Fruit fly (Drosophila melanogaster) whole organism, embryonic: ENCODE data around the gene Fer3HCH.

ENCODE experiments used
- Bdp1 ChIP-seq: fragments of 200-800 bp; sonication (Bioruptor generic); optimal IDR thresholded peaks from 3 replicates; lab custom pipeline; 2016; ENCODE audit warnings: missing biosample characterization, missing genetic modification characterization
- CG10147 ChIP-seq: fragments of 200-800 bp; sonication (Bioruptor generic); optimal IDR thresholded peaks from 2 replicates; lab custom pipeline; 2019; ENCODE audit warnings: missing biosample characterization, mild to moderate bottlenecking, missing genetic modification characterization, moderate library complexity
- CG10366 ChIP-seq: fragments of 200-800 bp; sonication (Bioruptor generic); IDR thresholded peaks from 2 replicates; pipeline ENCODE4 v1.3.6; 2022; ENCODE audit warnings: missing biosample characterization, missing genetic modification characterization
- CG11560 ChIP-seq: fragments of 200-800 bp; sonication (Bioruptor generic); IDR thresholded peaks from 3 replicates; pipeline ENCODE4 v1.3.6; 2022; ENCODE audit warnings: missing biosample characterization, missing genetic modification characterization
- CG12155 ChIP-seq: fragments of 200-800 bp; sonication (Bioruptor generic); optimal IDR thresholded peaks from 3 replicates; lab custom pipeline; 2016; ENCODE audit warnings: missing biosample characterization, missing genetic modification characterization
- CG13123 ChIP-seq: fragments of 200-800 bp; sonication (Bioruptor generic); optimal IDR thresholded peaks from 2 replicates; lab custom pipeline; 2016; ENCODE audit warnings: missing biosample characterization, missing genetic modification characterization
- CG15011 ChIP-seq: fragments of 200-800 bp; sonication (Bioruptor generic); optimal IDR thresholded peaks from 3 replicates; lab custom pipeline; 2018; ENCODE audit warnings: missing biosample characterization, mild to moderate bottlenecking, missing genetic modification characterization
- CG15601 ChIP-seq: fragments of 200-800 bp; sonication (Bioruptor generic); optimal IDR thresholded peaks from 3 replicates; lab custom pipeline; 2019; ENCODE audit warnings: missing biosample characterization, mild to moderate bottlenecking, missing genetic modification characterization, moderate library complexity
- CG16779 ChIP-seq: fragments of 200-800 bp; sonication (Bioruptor generic); IDR thresholded peaks from 2 replicates; pipeline ENCODE4 v1.3.6; 2022; ENCODE audit warnings: missing biosample characterization, missing genetic modification characterization
- CG17359 ChIP-seq: fragments of 200-800 bp; sonication (Bioruptor generic); optimal IDR thresholded peaks from 3 replicates; lab custom pipeline; 2018; ENCODE audit warnings: missing biosample characterization, mild to moderate bottlenecking, missing genetic modification characterization, moderate library complexity
- CG18262 ChIP-seq: fragments of 200-800 bp; optimal IDR thresholded peaks from 3 replicates; lab custom pipeline; 2019; ENCODE audit warnings: missing biosample characterization, mild to moderate bottlenecking, missing genetic modification characterization, moderate library complexity
- CG2120 ChIP-seq: fragments of 200-800 bp; sonication (Bioruptor generic); optimal IDR thresholded peaks from 3 replicates; lab custom pipeline; 2016; ENCODE audit warnings: missing biosample characterization, missing genetic modification characterization
- CG2202 ChIP-seq: fragments of 200-800 bp; sonication (Bioruptor generic); optimal IDR thresholded peaks from 2 replicates; lab custom pipeline; 2018; ENCODE audit warnings: missing biosample characterization, mild to moderate bottlenecking, missing genetic modification characterization
- CG2875 ChIP-seq: fragments of 200-800 bp; sonication (Bioruptor generic); optimal IDR thresholded peaks from 2 replicates; lab custom pipeline; 2017; ENCODE audit warnings: missing biosample characterization, mild to moderate bottlenecking, missing genetic modification characterization, missing genetic modification reagents
- CG30431 ChIP-seq: fragments of 200-800 bp; sonication (Bioruptor generic); optimal IDR thresholded peaks from 2 replicates; lab custom pipeline; 2017; ENCODE audit warnings: missing biosample characterization, missing genetic modification characterization
- CG32767 ChIP-seq: fragments of 200-800 bp; sonication (Bioruptor generic); IDR thresholded peaks from 2 replicates; pipeline ENCODE4 v1.3.6; 2022; ENCODE audit warnings: missing biosample characterization, missing genetic modification characterization
- CG32772 ChIP-seq: fragments of 200-800 bp; sonication (Bioruptor generic); IDR thresholded peaks from 2 replicates; pipeline ENCODE4 v1.3.6; 2022; ENCODE audit warnings: missing biosample characterization, missing genetic modification characterization
- CG3726 ChIP-seq: fragments of 200-800 bp; sonication (Bioruptor generic); IDR thresholded peaks from 3 replicates; pipeline ENCODE4, ENCODE4 v1.3.6; 2022; ENCODE audit warnings: missing biosample characterization, missing genetic modification characterization
- CG5245 ChIP-seq: fragments of 200-800 bp; sonication (Bioruptor generic); optimal IDR thresholded peaks from 3 replicates; lab custom pipeline; 2016; ENCODE audit warnings: missing biosample characterization, missing genetic modification characterization
- CG6272 ChIP-seq: fragments of 200-800 bp; sonication (Bioruptor generic); IDR thresholded peaks from 2 replicates; pipeline ENCODE4 v1.3.6; 2022; ENCODE audit warnings: missing biosample characterization, missing genetic modification characterization
- CG6683 ChIP-seq: fragments of 200-800 bp; sonication (Bioruptor generic); optimal IDR thresholded peaks from 2 replicates; lab custom pipeline; 2017; ENCODE audit warnings: missing biosample characterization, mild to moderate bottlenecking, missing genetic modification characterization, missing genetic modification reagents
- CG6689 ChIP-seq: fragments of 200-800 bp; sonication (Bioruptor generic); IDR thresholded peaks from 2 replicates; pipeline ENCODE4 v1.3.6; 2022; ENCODE audit warnings: missing biosample characterization, missing genetic modification characterization
- CG6791 ChIP-seq: fragments of 200-800 bp; sonication (Bioruptor generic); IDR thresholded peaks from 3 replicates; pipeline ENCODE4 v1.3.6; 2022; ENCODE audit warnings: missing biosample characterization, missing genetic modification characterization; ENCODE audit not compliant: partially characterized antibody
- CG6854 ChIP-seq: fragments of 200-800 bp; sonication (Bioruptor generic); optimal IDR thresholded peaks from 3 replicates; lab custom pipeline; 2017; ENCODE audit warnings: missing biosample characterization, mild to moderate bottlenecking, missing genetic modification characterization
- CG7963 ChIP-seq: fragments of 200-800 bp; sonication (Bioruptor generic); IDR thresholded peaks from 3 replicates; pipeline ENCODE4 v1.3.6; 2022; ENCODE audit warnings: missing biosample characterization, missing genetic modification characterization; ENCODE audit not compliant: partially characterized antibody
- CG8924 ChIP-seq: fragments of 200-800 bp; optimal IDR thresholded peaks from 3 replicates; lab custom pipeline; 2019; ENCODE audit warnings: missing biosample characterization, mild to moderate bottlenecking, missing genetic modification characterization, moderate library complexity
- Camta ChIP-seq: fragments of 200-800 bp; sonication (Bioruptor generic); optimal IDR thresholded peaks from 2 replicates; lab custom pipeline; 2016; ENCODE audit warnings: missing biosample characterization, missing genetic modification characterization
- CrebB ChIP-seq: fragments of 200-800 bp; sonication (Bioruptor generic); optimal IDR thresholded peaks from 3 replicates; lab custom pipeline; 2018; ENCODE audit warnings: missing biosample characterization, mild to moderate bottlenecking, missing genetic modification characterization
- NC2β ChIP-seq: fragments of 200-800 bp; sonication (Bioruptor generic); optimal IDR thresholded peaks from 2 replicates; lab custom pipeline; 2016; ENCODE audit warnings: missing biosample characterization, missing genetic modification characterization
- Scr ChIP-seq: fragments of 200-800 bp; sonication (Bioruptor generic); IDR thresholded peaks from 2 replicates; pipeline ENCODE4 v1.3.6; 2022; ENCODE audit warnings: missing biosample characterization, missing genetic modification characterization; ENCODE audit not compliant: partially characterized antibody
- bowl ChIP-seq: fragments of 200-800 bp; sonication (Bioruptor generic); IDR thresholded peaks from 2 replicates; pipeline ENCODE4 v1.3.6; 2022; ENCODE audit warnings: missing biosample characterization, missing genetic modification characterization
- caup ChIP-seq: fragments of 200-800 bp; sonication (Bioruptor generic); optimal IDR thresholded peaks from 3 replicates; lab custom pipeline; 2017; ENCODE audit warnings: missing biosample characterization, mild to moderate bottlenecking, missing genetic modification characterization, moderate library complexity; ENCODE audit not compliant: severe bottlenecking
- chinmo ChIP-seq: fragments of 200-800 bp; sonication (Bioruptor generic); IDR thresholded peaks from 4 replicates; pipeline ENCODE4 v1.3.6; 2022; ENCODE audit warnings: missing biosample characterization, missing genetic modification characterization; ENCODE audit not compliant: partially characterized antibody
- chn ChIP-seq: fragments of 200-800 bp; sonication (Bioruptor generic); optimal IDR thresholded peaks from 2 replicates; lab custom pipeline; 2016; ENCODE audit warnings: missing biosample characterization, missing genetic modification characterization
- crc ChIP-seq: fragments of 200-800 bp; sonication (Bioruptor generic); optimal IDR thresholded peaks from 2 replicates; lab custom pipeline; 2016; ENCODE audit warnings: missing biosample characterization, missing genetic modification characterization
- disco-r ChIP-seq: fragments of 200-800 bp; sonication (Bioruptor generic); optimal IDR thresholded peaks from 2 replicates; lab custom pipeline; 2016; ENCODE audit warnings: missing biosample characterization, missing genetic modification characterization
- dmrt11E ChIP-seq: fragments of 200-800 bp; sonication (Bioruptor generic); optimal IDR thresholded peaks from 3 replicates; lab custom pipeline; 2018; ENCODE audit warnings: missing biosample characterization, mild to moderate bottlenecking, missing genetic modification characterization, moderate library complexity
- fd102C ChIP-seq: fragments of 200-800 bp; sonication (Bioruptor generic); optimal IDR thresholded peaks from 2 replicates; lab custom pipeline; 2018; ENCODE audit warnings: missing biosample characterization, mild to moderate bottlenecking, missing genetic modification characterization, moderate library complexity
- grau ChIP-seq: fragments of 200-800 bp; optimal IDR thresholded peaks from 3 replicates; lab custom pipeline; 2019; ENCODE audit warnings: missing biosample characterization, mild to moderate bottlenecking, missing genetic modification characterization, moderate library complexity
- hkb ChIP-seq, 2 experiments: fragments of 200-800 bp in 1 of 2; fragments of >200 bp in 1 of 2; sonication (Bioruptor generic) in 1 of 2; IDR thresholded peaks in 1 of 2; optimal IDR thresholded peaks in 1 of 2; 2 replicates each; pipeline versions ENCODE4 v1.3.6 to Lab custom; 2017 to 2022; ENCODE audit warnings: missing biosample characterization in 1 of 2, missing genetic modification characterization in 1 of 2
- slou ChIP-seq: fragments of 200-800 bp; sonication (Bioruptor generic); optimal IDR thresholded peaks from 3 replicates; lab custom pipeline; 2016; ENCODE audit warnings: missing biosample characterization, missing genetic modification characterization
- slp2 ChIP-seq: fragments of 200-800 bp; sonication (Bioruptor generic); optimal IDR thresholded peaks from 2 replicates; lab custom pipeline; 2016; ENCODE audit warnings: missing biosample characterization, missing genetic modification characterization
- so ChIP-seq: fragments of 200-800 bp; sonication (Bioruptor generic); IDR thresholded peaks from 3 replicates; pipeline ENCODE4 v1.3.6; 2022; ENCODE audit warnings: missing biosample characterization, missing genetic modification characterization
- sr ChIP-seq: fragments of 200-800 bp; sonication (Bioruptor generic); IDR thresholded peaks from 3 replicates; pipeline ENCODE4 v1.3.6; 2022; ENCODE audit warnings: missing biosample characterization, missing genetic modification characterization
- tin ChIP-seq: fragments of 200-800 bp; sonication (Bioruptor generic); optimal IDR thresholded peaks from 3 replicates; lab custom pipeline; 2016; ENCODE audit warnings: missing biosample characterization, missing genetic modification characterization
- tll ChIP-seq, 2 experiments: fragments of 200-800 bp in 1 of 2; fragments of >200 bp in 1 of 2; sonication (Bioruptor generic) in 1 of 2; optimal IDR thresholded peaks; 2 replicates each; lab custom pipeline; 2017 to 2019; ENCODE audit warnings: missing biosample characterization in 2 of 2, missing genetic modification characterization in 2 of 2, mild to moderate bottlenecking in 1 of 2, moderate library complexity in 1 of 2
- trh ChIP-seq: fragments of 200-800 bp; sonication (Bioruptor generic); optimal IDR thresholded peaks from 2 replicates; lab custom pipeline; 2016; ENCODE audit warnings: missing biosample characterization, missing genetic modification characterization
- z ChIP-seq: fragments of 200-800 bp; sonication (Bioruptor generic); IDR thresholded peaks from 3 replicates; pipeline ENCODE4 v1.3.6; 2022; ENCODE audit warnings: missing biosample characterization, missing genetic modification characterization

Gene Fer3HCH

dm6 chrX:13131063-13131773 lies 23.2 kb upstream of the Fer3HCH start (continued):
- TF ChIP-seq CG13123 (GFP tag; lab: Kevin White, UChicago), result peak; percentile 98
- peak; percentile 95 for TF ChIP-seq CG2202 (tag; lab: Kevin White, UChicago)
- peak; percentile 98 for TF ChIP-seq CG6683 (GFP tag; lab: Kevin White, UChicago)
- peak; percentile 99 for TF ChIP-seq CG5245 (GFP tag; lab: Kevin White, UChicago)
- peak; percentile 100 for TF ChIP-seq CG2120
- peak; percentile 42; the same call in 1 of the 3 replicates for TF ChIP-seq CG6791
- peak in 1 of 2 experiments; percentile 38 for TF ChIP-seq tll (GFP tag; optimal IDR thresholded peaks at IDR 0.05; lab: Kevin White, UChicago)
- peak; percentile 98 for TF ChIP-seq CG3726 (GFP tag; lab: Robert Waterston, UW)
- peak; percentile 99 for TF ChIP-seq disco-r (GFP tag; lab: Kevin White, UChicago)
- TF ChIP-seq z (GFP tag; lab: Robert Waterston, UW), result peak; percentile 84
- TF ChIP-seq NC2β (GFP tag; lab: Kevin White, UChicago), result peak; percentile 98
- TF ChIP-seq chinmo (GFP tag; lab: Robert Waterston, UW), result peak; percentile 88; the same call in 3 of the 4 replicates
- TF ChIP-seq so (GFP tag; lab: Robert Waterston, UW), result peak; percentile 99
- TF ChIP-seq CG18262 (tag; lab: Kevin White, UChicago), result peak; percentile 96
- TF ChIP-seq trh (GFP tag; lab: Kevin White, UChicago), result peak; percentile 95
- TF ChIP-seq Scr (GFP tag; lab: Robert Waterston, UW), result peak; percentile 21; the same call in 1 of the 2 replicates
- peak; percentile 97 for TF ChIP-seq CG15011
- peak; percentile 98 for TF ChIP-seq sr (GFP tag; lab: Robert Waterston, UW)
- peak; percentile 95 for TF ChIP-seq dmrt11E (tag; lab: Kevin White, UChicago)
- TF ChIP-seq caup, result peak; percentile 99
- peak; percentile 99 for TF ChIP-seq tin (GFP tag; lab: Kevin White, UChicago)
- TF ChIP-seq CG11560, result peak; percentile 94
- TF ChIP-seq CG15601, result peak; percentile 94
- peak; percentile 98 for TF ChIP-seq CG32767
- peak; percentile 99 for TF ChIP-seq CG8924 (tag; lab: Kevin White, UChicago)
- peak; percentile 98 for TF ChIP-seq CG6689
- TF ChIP-seq CG6854 (GFP tag; lab: Kevin White, UChicago), result peak; percentile 98
- peak; percentile 99 for TF ChIP-seq CG32772 (GFP tag; lab: Robert Waterston, UW)
- peak; percentile 98 for TF ChIP-seq slou (GFP tag; lab: Kevin White, UChicago)
- peak; percentile 99 for TF ChIP-seq CG30431 (GFP tag; lab: Kevin White, UChicago)
- TF ChIP-seq CG10366 (GFP tag; lab: Robert Waterston, UW), result peak; percentile 99
- TF ChIP-seq hkb (optimal IDR thresholded peaks at IDR 0.05; lab: Kevin White, UChicago), result no peak
- TF ChIP-seq hkb (GFP tag; IDR thresholded peaks at IDR 0.05; lab: Robert Waterston, UW), result peak; percentile 99
- peak; percentile 98 for TF ChIP-seq slp2
- TF ChIP-seq CG2875 (GFP tag; lab: Kevin White, UChicago), result peak; percentile 97
- TF ChIP-seq chn, result peak; percentile 99
- no peak for TF ChIP-seq CG7963
- peak; percentile 99 for TF ChIP-seq crc
- TF ChIP-seq CG16779 (GFP tag; lab: Robert Waterston, UW), result peak; percentile 99
- peak; percentile 99 for TF ChIP-seq CG6272
- TF ChIP-seq Bdp1 (GFP tag; lab: Kevin White, UChicago), result peak; percentile 94
- TF ChIP-seq CG12155 (GFP tag; lab: Kevin White, UChicago), result peak; percentile 99
- TF ChIP-seq Camta (GFP tag; lab: Kevin White, UChicago), result peak; percentile 98
- peak; percentile 98 for TF ChIP-seq bowl (GFP tag; lab: Robert Waterston, UW)
- TF ChIP-seq fd102C (GFP tag; lab: Kevin White, UChicago), result peak; percentile 58
- peak; percentile 97 for TF ChIP-seq CG10147 (GFP tag; lab: Kevin White, UChicago)
- peak; percentile 98 for TF ChIP-seq grau (tag; lab: Kevin White, UChicago)
- peak; percentile 99 for TF ChIP-seq CG17359 (tag; lab: Kevin White, UChicago)
- TF ChIP-seq CrebB, result peak; percentile 98
